Fruit fly (Drosophila melanogaster): ENCODE measurements around the gene Drep4.

DNA sequence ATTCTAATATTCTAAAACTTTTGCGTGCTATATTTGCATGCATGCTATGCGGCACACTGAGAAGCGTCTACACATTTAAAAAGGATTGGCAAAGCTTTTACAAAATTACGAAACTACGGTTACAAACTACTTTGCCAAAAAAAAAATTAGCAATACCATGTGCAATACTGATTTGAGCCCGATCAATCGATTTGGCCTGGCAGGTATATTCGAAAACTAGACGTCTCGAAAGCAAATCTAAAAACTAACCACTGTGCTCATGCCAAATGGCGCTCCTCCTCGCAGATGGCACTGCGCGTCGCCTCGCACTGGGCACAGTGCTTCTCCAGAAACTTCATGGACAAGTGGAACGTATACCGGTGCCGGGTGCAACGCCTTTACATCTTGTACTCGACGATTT lies 18.2 kb upstream of the Drep4 start, which contains the start of gene CG16825:
- TF ChIP-seq Sin3A (optimal IDR thresholded peaks at IDR 0.05) (no peak), insv (optimal IDR thresholded peaks at IDR 0.05) (no peak), psq (optimal IDR thresholded peaks at IDR 0.05) (no peak), ttk (optimal IDR thresholded peaks at IDR 0.05) (no peak), h (optimal IDR thresholded peaks at IDR 0.05) (no peak)
